In the genomic region with DNA sequence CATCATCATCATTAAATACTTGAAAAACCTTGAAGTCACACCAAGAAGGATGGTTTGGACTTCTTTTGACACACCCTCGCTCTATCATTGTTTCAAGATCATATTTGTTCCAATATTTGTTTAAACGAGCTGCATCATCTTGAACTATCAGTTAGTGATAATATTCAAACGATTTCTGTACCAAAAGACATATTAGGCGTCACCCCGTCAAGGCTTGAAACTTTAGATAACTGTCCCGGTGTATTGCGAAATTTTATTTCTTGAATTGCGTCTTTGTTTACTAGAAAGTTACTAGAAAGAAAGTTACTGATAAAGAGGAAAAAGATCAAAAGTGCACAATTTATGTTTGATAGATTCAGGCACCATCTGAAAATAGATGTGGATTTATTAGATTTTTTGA, we compare ENCODE assay signal across 1 worm cellular context.
TF ChIP-seq lines count a peak whose summit lies in the region.

No protein-coding gene starts in this region.

TF ChIP-seq in whole organism, L4 larva, 104 proteins besides CTCF, POLR2A, EP300 and RAD21 (continued from another document):
- no peak for TF ChIP-seq T20F7.1 (GFP tag; optimal IDR thresholded peaks at IDR 0.05; lab: Kevin White, UChicago)
- no peak for TF ChIP-seq F44E2.7 (GFP tag; IDR thresholded peaks at IDR 0.05; lab: Robert Waterston, UW)
- TF ChIP-seq ces-1 (GFP tag; optimal IDR thresholded peaks at IDR 0.05; lab: Kevin White, UChicago) = no peak
- no peak for TF ChIP-seq nhr-41 (GFP tag; IDR thresholded peaks at IDR 0.05; lab: Robert Waterston, UW)
- TF ChIP-seq zip-11 (GFP tag; IDR thresholded peaks at IDR 0.05; lab: Robert Waterston, UW) = no peak
- no peak for TF ChIP-seq egl-43 (GFP tag; IDR thresholded peaks at IDR 0.05; lab: Robert Waterston, UW)
- TF ChIP-seq dpl-1 (GFP tag; optimal IDR thresholded peaks at IDR 0.05; lab: Kevin White, UChicago) = no peak
- TF ChIP-seq nhr-48 (tag; optimal IDR thresholded peaks at IDR 0.05; lab: Kevin White, UChicago) = peak; percentile 22
- no peak for TF ChIP-seq duxl-1 (tag; optimal IDR thresholded peaks at IDR 0.05; lab: Kevin White, UChicago; ENCODE audit: poor library complexity)
- TF ChIP-seq nhr-10 (tag; optimal IDR thresholded peaks at IDR 0.05; lab: Kevin White, UChicago) = peak; percentile 14
- peak; percentile 70 for TF ChIP-seq dve-1 (tag; optimal IDR thresholded peaks at IDR 0.05; lab: Kevin White, UChicago; ENCODE audit: insufficient read depth)
- TF ChIP-seq pha-4 (GFP tag; IDR thresholded peaks at IDR 0.05; lab: Robert Waterston, UW) = no peak
- TF ChIP-seq pha-4 (tag; optimal IDR thresholded peaks at IDR 0.05; lab: Kevin White, UChicago) = no peak
- peak; percentile 90 for TF ChIP-seq pqm-1 (tag; optimal IDR thresholded peaks at IDR 0.05; lab: Kevin White, UChicago)
- TF ChIP-seq unc-62 (GFP tag; optimal IDR thresholded peaks at IDR 0.05 in 1 of 2; lab: Kevin White, UChicago) = peak in 1 of 2 experiments; percentile 9
- no peak for TF ChIP-seq unc-62 (tag; optimal IDR thresholded peaks at IDR 0.05; lab: Kevin White, UChicago)
- no peak for TF ChIP-seq lin-38 (GFP tag; IDR thresholded peaks at IDR 0.05; lab: Robert Waterston, UW)
- TF ChIP-seq Y105C5A.15 (GFP tag; IDR thresholded peaks at IDR 0.05; lab: Robert Waterston, UW) = no peak
- TF ChIP-seq Y5F2A.4 (GFP tag; optimal IDR thresholded peaks at IDR 0.05; lab: Kevin White, UChicago) = no peak
- TF ChIP-seq mdt-29 (GFP tag; IDR thresholded peaks at IDR 0.05; lab: Robert Waterston, UW) = no peak
- TF ChIP-seq daf-16 (GFP tag; optimal IDR thresholded peaks at IDR 0.05; lab: Kevin White, UChicago) = peak in 1 of 2 experiments; percentile 6
- TF ChIP-seq daf-16 (tag; optimal IDR thresholded peaks at IDR 0.05; lab: Kevin White, UChicago) = peak; percentile 96
- TF ChIP-seq zag-1 (tag; optimal IDR thresholded peaks at IDR 0.05; lab: Kevin White, UChicago) = no peak
- peak; percentile 31 for TF ChIP-seq nhr-28 (tag; optimal IDR thresholded peaks at IDR 0.05; lab: Kevin White, UChicago)
- TF ChIP-seq set-16 (GFP tag; IDR thresholded peaks at IDR 0.05; lab: Robert Waterston, UW) = no peak
- no peak for TF ChIP-seq zfp-3 (GFP tag; conservative IDR thresholded peaks at IDR 0.05; lab: Robert Waterston, UW)
